Fruit fly (Drosophila melanogaster) whole organism, embryonic: Measurements from ENCODE around the gene CG9961.
A peak's percentile ranks its signal among the peaks of the same experiment; 100 is the strongest.

Experiments used
- ATbp ChIP-seq: fragments of 200-800 bp; sonication (Bioruptor generic); optimal IDR thresholded peaks from 2 replicates; lab custom pipeline; 2017; ENCODE audit warnings: missing biosample characterization, mild to moderate bottlenecking, missing genetic modification characterization, missing genetic modification reagents
- Aef1 ChIP-seq: fragments of 200-800 bp; sonication (Bioruptor generic); IDR thresholded peaks from 3 replicates; pipeline ENCODE4 v1.3.6; 2022; ENCODE audit warnings: missing biosample characterization, missing genetic modification characterization
- Bteb2 ChIP-seq: fragments of 200-800 bp; sonication (Bioruptor generic); optimal IDR thresholded peaks from 2 replicates; lab custom pipeline; 2016; ENCODE audit warnings: missing biosample characterization, missing genetic modification characterization
- CG10274 ChIP-seq: fragments of 200-800 bp; sonication (Bioruptor generic); optimal IDR thresholded peaks from 3 replicates; lab custom pipeline; 2017; ENCODE audit warnings: missing biosample characterization, mild to moderate bottlenecking, missing genetic modification characterization
- CG10565 ChIP-seq: fragments of 200-800 bp; sonication (Bioruptor generic); optimal IDR thresholded peaks from 3 replicates; lab custom pipeline; 2016; ENCODE audit warnings: missing biosample characterization, mild to moderate bottlenecking, missing genetic modification characterization
- CG10654 ChIP-seq: fragments of 200-800 bp; sonication (Bioruptor generic); optimal IDR thresholded peaks from 2 replicates; lab custom pipeline; 2016; ENCODE audit warnings: missing biosample characterization, missing genetic modification characterization
- CG12942 ChIP-seq: fragments of 200-800 bp; sonication (Bioruptor generic); optimal IDR thresholded peaks from 3 replicates; lab custom pipeline; 2016; ENCODE audit warnings: missing biosample characterization, missing genetic modification characterization
- CG13894 ChIP-seq: fragments of 200-800 bp; sonication (Bioruptor generic); optimal IDR thresholded peaks from 3 replicates; lab custom pipeline; 2018; ENCODE audit warnings: missing biosample characterization, mild to moderate bottlenecking, missing genetic modification characterization, moderate library complexity
- CG14050 ChIP-seq: fragments of 200-800 bp; sonication (Bioruptor generic); IDR thresholded peaks from 3 replicates; pipeline ENCODE4 v1.3.6; 2022; ENCODE audit warnings: missing biosample characterization, missing genetic modification characterization
- CG15514 ChIP-seq: fragments of 200-800 bp; sonication (Bioruptor generic); optimal IDR thresholded peaks from 3 replicates; lab custom pipeline; 2017; ENCODE audit warnings: missing biosample characterization, missing genetic modification characterization, mild to moderate bottlenecking, moderate library complexity, missing genetic modification reagents
- CG16815 ChIP-seq: fragments of 200-800 bp; sonication (Bioruptor generic); optimal IDR thresholded peaks from 3 replicates; lab custom pipeline; 2017; ENCODE audit warnings: missing biosample characterization, mild to moderate bottlenecking, missing genetic modification characterization
- CG16863 ChIP-seq: fragments of 200-800 bp; sonication (Bioruptor generic); optimal IDR thresholded peaks from 3 replicates; lab custom pipeline; 2016; ENCODE audit warnings: missing biosample characterization, missing genetic modification characterization
- CG17568 ChIP-seq: fragments of 200-800 bp; sonication (Bioruptor generic); optimal IDR thresholded peaks from 2 replicates; lab custom pipeline; 2018; ENCODE audit warnings: missing biosample characterization, mild to moderate bottlenecking, missing genetic modification characterization, moderate library complexity
- CG18262 ChIP-seq: fragments of 200-800 bp; optimal IDR thresholded peaks from 3 replicates; lab custom pipeline; 2019; ENCODE audit warnings: missing biosample characterization, mild to moderate bottlenecking, missing genetic modification characterization, moderate library complexity
- CG30020 ChIP-seq: fragments of 200-800 bp; optimal IDR thresholded peaks from 2 replicates; lab custom pipeline; 2019; ENCODE audit warnings: missing biosample characterization, mild to moderate bottlenecking, missing genetic modification characterization, moderate library complexity
- CG3838 ChIP-seq: fragments of 200-800 bp; sonication (Bioruptor generic); optimal IDR thresholded peaks from 3 replicates; lab custom pipeline; 2016; ENCODE audit warnings: missing biosample characterization, missing genetic modification characterization
- CG4730 ChIP-seq: fragments of 200-800 bp; sonication (Bioruptor generic); IDR thresholded peaks from 2 replicates; pipeline ENCODE4 v1.3.6; 2022; ENCODE audit warnings: missing biosample characterization, missing genetic modification characterization
- CG5180 ChIP-seq: fragments of 200-800 bp; sonication (Bioruptor generic); optimal IDR thresholded peaks from 3 replicates; lab custom pipeline; 2017; ENCODE audit warnings: missing biosample characterization, missing genetic modification characterization, mild to moderate bottlenecking, moderate library complexity, missing genetic modification reagents
- CG6254 ChIP-seq: fragments of 200-800 bp; sonication (Bioruptor generic); optimal IDR thresholded peaks from 3 replicates; lab custom pipeline; 2017; ENCODE audit warnings: mild to moderate bottlenecking, missing biosample characterization, missing genetic modification reagents, missing genetic modification characterization
- CG6813 ChIP-seq: fragments of 200-800 bp; sonication (Bioruptor generic); optimal IDR thresholded peaks from 2 replicates; lab custom pipeline; 2017; ENCODE audit warnings: missing biosample characterization, missing genetic modification characterization, mild to moderate bottlenecking, moderate library complexity, missing genetic modification reagents
- CG8281 ChIP-seq: fragments of 200-800 bp; sonication (Bioruptor generic); optimal IDR thresholded peaks from 2 replicates; lab custom pipeline; 2018; ENCODE audit warnings: missing biosample characterization, mild to moderate bottlenecking, missing genetic modification characterization, moderate library complexity
- CG8359 ChIP-seq: fragments of 200-800 bp; sonication (Bioruptor generic); optimal IDR thresholded peaks from 2 replicates; lab custom pipeline; 2017; ENCODE audit warnings: missing biosample characterization, mild to moderate bottlenecking, missing genetic modification characterization, borderline replicate concordance
- CG9932 ChIP-seq: fragments of 200-800 bp; sonication (Bioruptor generic); IDR thresholded peaks from 2 replicates; pipeline ENCODE4 v1.3.6; 2022; ENCODE audit warnings: missing biosample characterization, missing genetic modification characterization
- D19B ChIP-seq: fragments of 200-800 bp; sonication (Bioruptor generic); optimal IDR thresholded peaks from 2 replicates; lab custom pipeline; 2017; ENCODE audit warnings: missing biosample characterization, mild to moderate bottlenecking, missing genetic modification characterization
- Dfd ChIP-seq, 2 experiments: fragments of >200 bp; optimal IDR thresholded peaks; 2 replicates each; lab custom pipeline; 2017; ENCODE audit warnings: missing biosample characterization in 2 of 2, missing genetic modification characterization in 2 of 2
- E2f2 ChIP-seq: fragments of 200-800 bp; sonication (Bioruptor generic); IDR thresholded peaks from 2 replicates; pipeline ENCODE4 v1.3.6; 2022; ENCODE audit warnings: missing biosample characterization, missing genetic modification characterization
- Elba2 ChIP-seq: fragments of 200-800 bp; sonication (Bioruptor generic); optimal IDR thresholded peaks from 3 replicates; lab custom pipeline; 2016; ENCODE audit warnings: missing biosample characterization, missing genetic modification characterization
- H2.0 ChIP-seq: fragments of 200-800 bp; sonication (Bioruptor generic); IDR thresholded peaks from 2 replicates; pipeline ENCODE4 v1.3.6; 2022; ENCODE audit warnings: missing biosample characterization, missing genetic modification characterization
- HmgZ ChIP-seq: fragments of 200-800 bp; sonication (Bioruptor generic); optimal IDR thresholded peaks from 2 replicates; lab custom pipeline; 2018; ENCODE audit warnings: missing biosample characterization, mild to moderate bottlenecking, missing genetic modification characterization
- Hr78 ChIP-seq, 2 experiments: fragments of 200-800 bp in 1 of 2; fragments of >200 bp in 1 of 2; sonication (Bioruptor generic) in 1 of 2; optimal IDR thresholded peaks; 2 replicates each; lab custom pipeline; 2017 to 2019; ENCODE audit warnings: missing biosample characterization in 2 of 2, missing genetic modification characterization in 2 of 2, mild to moderate bottlenecking in 1 of 2, moderate library complexity in 1 of 2
- Lhr ChIP-seq: fragments of 200-800 bp; sonication (Bioruptor generic); optimal IDR thresholded peaks from 3 replicates; lab custom pipeline; 2017; ENCODE audit warnings: mild to moderate bottlenecking, missing biosample characterization, missing genetic modification reagents, missing genetic modification characterization
- NC2β ChIP-seq: fragments of 200-800 bp; sonication (Bioruptor generic); optimal IDR thresholded peaks from 2 replicates; lab custom pipeline; 2016; ENCODE audit warnings: missing biosample characterization, missing genetic modification characterization
- NK7.1 ChIP-seq: fragments of 200-800 bp; sonication (Bioruptor generic); optimal IDR thresholded peaks from 3 replicates; lab custom pipeline; 2016; ENCODE audit warnings: missing biosample characterization, missing genetic modification characterization
- Oaz ChIP-seq: fragments of 200-800 bp; sonication (Bioruptor generic); IDR thresholded peaks from 2 replicates; pipeline ENCODE4 v1.3.6; 2022; ENCODE audit warnings: missing biosample characterization, missing genetic modification characterization
- Pdp1 ChIP-seq, 2 experiments: fragments of 200-800 bp; sonication (Bioruptor generic); optimal IDR thresholded peaks; 3 replicates each; lab custom pipeline; 2016; ENCODE audit warnings: missing biosample characterization in 2 of 2, missing genetic modification characterization in 2 of 2, mild to moderate bottlenecking in 1 of 2, moderate library complexity in 1 of 2
- Usf ChIP-seq: fragments of 200-800 bp; sonication (Bioruptor generic); optimal IDR thresholded peaks from 2 replicates; lab custom pipeline; 2017; ENCODE audit warnings: missing genotype, missing biosample characterization, missing genetic modification characterization
- ab ChIP-seq: fragments of 200-800 bp; sonication (Bioruptor generic); optimal IDR thresholded peaks from 2 replicates; lab custom pipeline; 2016; ENCODE audit warnings: missing biosample characterization, missing genetic modification characterization
- ara ChIP-seq: fragments of 200-800 bp; sonication (Bioruptor generic); IDR thresholded peaks from 2 replicates; pipeline ENCODE4 v1.3.6; 2022; ENCODE audit warnings: missing biosample characterization, missing genetic modification characterization
- chif ChIP-seq, 2 experiments: fragments of 200-800 bp; sonication (Bioruptor generic); optimal IDR thresholded peaks; 3 replicates each; lab custom pipeline; 2016; ENCODE audit warnings: missing biosample characterization in 2 of 2, missing genetic modification characterization in 2 of 2
- da ChIP-seq: fragments of 200-800 bp; sonication (Bioruptor generic); optimal IDR thresholded peaks from 2 replicates; lab custom pipeline; 2016; ENCODE audit warnings: missing biosample characterization, missing genetic modification characterization
- dm ChIP-seq: fragments of 200-800 bp; sonication (Bioruptor generic); optimal IDR thresholded peaks from 3 replicates; lab custom pipeline; 2016; ENCODE audit warnings: missing biosample characterization, missing genetic modification characterization
- dmrt11E ChIP-seq: fragments of 200-800 bp; sonication (Bioruptor generic); optimal IDR thresholded peaks from 3 replicates; lab custom pipeline; 2018; ENCODE audit warnings: missing biosample characterization, mild to moderate bottlenecking, missing genetic modification characterization, moderate library complexity
- fu2 ChIP-seq: fragments of 200-800 bp; sonication (Bioruptor generic); optimal IDR thresholded peaks from 2 replicates; lab custom pipeline; 2016; ENCODE audit warnings: missing biosample characterization, missing genetic modification characterization
- knrl ChIP-seq: fragments of 200-800 bp; sonication (Bioruptor generic); IDR thresholded peaks from 3 replicates; pipeline ENCODE4 v1.3.6; 2022; ENCODE audit warnings: missing biosample characterization, missing genetic modification characterization; ENCODE audit not compliant: partially characterized antibody
- lmd ChIP-seq: fragments of 200-800 bp; sonication (Bioruptor generic); IDR thresholded peaks from 2 replicates; pipeline ENCODE4 v1.3.6; 2022; ENCODE audit warnings: missing biosample characterization, missing genetic modification characterization
- maf-S ChIP-seq: fragments of 200-800 bp; sonication (Bioruptor generic); optimal IDR thresholded peaks from 2 replicates; lab custom pipeline; 2016; ENCODE audit warnings: missing biosample characterization, missing genetic modification characterization
- pum ChIP-seq: fragments of 200-800 bp; sonication (Bioruptor generic); optimal IDR thresholded peaks from 2 replicates; lab custom pipeline; 2016; ENCODE audit warnings: missing biosample characterization, missing genetic modification characterization
- run ChIP-seq: fragments of 200-800 bp; sonication (Bioruptor generic); optimal IDR thresholded peaks from 3 replicates; lab custom pipeline; 2018; ENCODE audit warnings: missing biosample characterization, mild to moderate bottlenecking, missing genetic modification characterization
- sisA ChIP-seq: fragments of 200-800 bp; sonication (Bioruptor generic); IDR thresholded peaks from 2 replicates; pipeline ENCODE4 v1.3.6; 2022; ENCODE audit warnings: missing biosample characterization, missing genetic modification characterization
- slbo ChIP-seq: fragments of 200-800 bp; sonication (Bioruptor generic); IDR thresholded peaks from 2 replicates; pipeline ENCODE4 v1.3.6; 2022; ENCODE audit warnings: missing biosample characterization, missing genetic modification characterization
- tin ChIP-seq: fragments of 200-800 bp; sonication (Bioruptor generic); optimal IDR thresholded peaks from 3 replicates; lab custom pipeline; 2016; ENCODE audit warnings: missing biosample characterization, missing genetic modification characterization

The CG9961 gene

dm6 chr2L:2759654-2760053 is 14.9 kb upstream of the CG9961 start, which contains the start of the genes HemK2, Snapin and Tnpo-SR (continued):
- TF ChIP-seq CG17568 (GFP tag; lab: Kevin White, UChicago) (peak; percentile 76), CG30020 (tag; lab: Kevin White, UChicago) (peak; percentile 84), CG15514 (GFP tag; lab: Kevin White, UChicago) (peak; percentile 88), sisA (GFP tag; lab: Robert Waterston, UW) (peak; percentile 91), knrl (GFP tag; lab: Robert Waterston, UW) (peak; percentile 97), CG9932 (GFP tag; lab: Robert Waterston, UW) (peak; percentile 97), CG10565 (GFP tag; lab: Kevin White, UChicago) (peak; percentile 65), HmgZ (tag; lab: Kevin White, UChicago) (peak; percentile 93), Hr78 (GFP tag; optimal IDR thresholded peaks at IDR 0.05; lab: Kevin White, UChicago) (no peak), CG5180 (GFP tag; lab: Kevin White, UChicago) (peak; percentile 56), Pdp1 (GFP tag; optimal IDR thresholded peaks at IDR 0.05; lab: Kevin White, UChicago) (peak; percentile 86 to 88), CG6813 (GFP tag; lab: Kevin White, UChicago) (peak; percentile 73), CG16863 (peak; percentile 92), CG18262 (peak; percentile 89), da (peak; percentile 55), CG3838 (GFP tag; lab: Kevin White, UChicago) (peak; percentile 80), Lhr (GFP tag; lab: Kevin White, UChicago) (peak; percentile 82), fu2 (GFP tag; lab: Kevin White, UChicago) (peak; percentile 76), CG10654 (peak; percentile 80), pum (GFP tag; lab: Kevin White, UChicago) (peak; percentile 79), CG8281 (tag; lab: Kevin White, UChicago) (peak; percentile 60), NC2β (GFP tag; lab: Kevin White, UChicago) (peak; percentile 75), run (tag; lab: Kevin White, UChicago) (peak; percentile 62), CG10274 (GFP tag; lab: Kevin White, UChicago) (peak; percentile 71), ATbp (GFP tag; lab: Kevin White, UChicago) (peak; percentile 73), maf-S (GFP tag; lab: Kevin White, UChicago) (peak; percentile 84), chif (GFP tag; optimal IDR thresholded peaks at IDR 0.05; lab: Kevin White, UChicago) (peak; percentile 69 to 82), D19B (peak; percentile 73), dmrt11E (tag; lab: Kevin White, UChicago) (peak; percentile 90), Bteb2 (GFP tag; lab: Kevin White, UChicago) (peak; percentile 83), lmd (peak; percentile 94), Dfd (GFP tag; optimal IDR thresholded peaks at IDR 0.05; lab: Kevin White, UChicago) (no peak), CG4730 (GFP tag; lab: Robert Waterston, UW) (peak; percentile 90), H2.0 (GFP tag; lab: Robert Waterston, UW) (peak; percentile 93), slbo (GFP tag; lab: Robert Waterston, UW) (peak; percentile 96), E2f2 (GFP tag; lab: Robert Waterston, UW) (peak; percentile 72), tin (GFP tag; lab: Kevin White, UChicago) (peak; percentile 89), CG12942 (GFP tag; lab: Kevin White, UChicago) (peak; percentile 87), dm (GFP tag; lab: Kevin White, UChicago) (peak; percentile 72), Oaz (peak; percentile 91), NK7.1 (GFP tag; lab: Kevin White, UChicago) (peak; percentile 57), CG8359 (peak; percentile 59), ab (GFP tag; lab: Kevin White, UChicago) (peak; percentile 63), ara (GFP tag; lab: Robert Waterston, UW) (peak; percentile 88), CG16815 (GFP tag; lab: Kevin White, UChicago) (peak; percentile 85), Usf (peak; percentile 82), CG13894 (tag; lab: Kevin White, UChicago) (peak; percentile 96), CG14050 (GFP tag; lab: Robert Waterston, UW) (peak; percentile 89), Elba2 (GFP tag; lab: Kevin White, UChicago) (peak; percentile 77), CG6254 (GFP tag; lab: Kevin White, UChicago) (peak; percentile 73), Aef1 (GFP tag; lab: Robert Waterston, UW) (peak; percentile 95)
